Worm (Caenorhabditis elegans): Measurements from ENCODE around the gene M176.4.

ce11 chrII:9407469-9407868 is 10.7 kb upstream of the M176.4 start, which contains the start of gene arrd-2:
- no peak for TF ChIP-seq lin-39 (tag; optimal IDR thresholded peaks at IDR 0.05)
- no peak for TF ChIP-seq snpc-4 (tag; optimal IDR thresholded peaks at IDR 0.05)
- no peak for TF ChIP-seq nhr-77 (tag; optimal IDR thresholded peaks at IDR 0.05)
- TF ChIP-seq nhr-11 (tag; optimal IDR thresholded peaks at IDR 0.05) = no peak
- TF ChIP-seq elt-3 (tag; optimal IDR thresholded peaks at IDR 0.05) = no peak
- no peak for TF ChIP-seq ztf-11 (tag; optimal IDR thresholded peaks at IDR 0.05)
- no peak for TF ChIP-seq ceh-16 (tag; optimal IDR thresholded peaks at IDR 0.05)
- TF ChIP-seq pha-4 (tag; optimal IDR thresholded peaks at IDR 0.05) = no peak
- no peak for TF ChIP-seq daf-12 (tag; optimal IDR thresholded peaks at IDR 0.05)
- TF ChIP-seq egl-27 (tag; optimal IDR thresholded peaks at IDR 0.05) = no peak
- TF ChIP-seq jun-1 (tag; optimal IDR thresholded peaks at IDR 0.05) = no peak

Data from whole organism, L3 larva.